Worm (Caenorhabditis elegans): ENCODE results near the gene F14H8.2.
A peak's percentile ranks its signal among the peaks of the same experiment; 100 is the strongest.

Gene F14H8.2

ce11 chrV:15063987-15064386 lies 43.9 kb upstream of the F14H8.2 start, which contains the start of gene rap-2:
Gene rap-2, minus strand, starts transcription at chrV:15064087.
- TF ChIP-seq ama-1 (optimal IDR thresholded peaks at IDR 0.05) (no peak), nhr-77 (tag; optimal IDR thresholded peaks at IDR 0.05) (no peak)

DNA sequence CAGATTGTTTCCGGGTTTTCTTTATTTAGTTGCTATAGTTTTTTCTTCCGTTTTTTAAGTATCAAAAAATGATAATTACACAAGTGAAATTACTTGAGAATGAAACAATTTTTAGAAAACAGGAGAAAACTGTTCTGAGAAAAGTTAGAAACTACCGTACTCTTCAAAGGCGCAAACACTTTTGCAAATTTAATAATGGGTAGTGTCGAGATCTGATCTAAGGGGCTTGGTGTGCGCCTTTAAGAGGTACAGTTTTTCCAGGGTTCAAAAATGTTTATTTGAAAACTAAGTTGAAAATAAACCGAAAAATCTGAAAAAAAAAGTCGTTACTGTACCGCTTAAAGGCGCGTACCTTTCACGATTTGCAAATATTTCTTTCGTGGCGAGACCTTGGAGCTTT lies 40.5 kb upstream of the F14H8.2 start:
- TF ChIP-seq zag-1 (tag; optimal IDR thresholded peaks at IDR 0.05) (no peak), lsy-12 (tag; optimal IDR thresholded peaks at IDR 0.05) (no peak), ceh-9 (tag; optimal IDR thresholded peaks at IDR 0.05) (no peak), lin-39 (tag; optimal IDR thresholded peaks at IDR 0.05) (no peak), hmg-11 (tag; optimal IDR thresholded peaks at IDR 0.05) (no peak), nhr-25 (tag; optimal IDR thresholded peaks at IDR 0.05) (no peak), nhr-77 (tag; optimal IDR thresholded peaks at IDR 0.05) (no peak), nhr-12 (tag; optimal IDR thresholded peaks at IDR 0.05) (no peak)

- TF ChIP-seq elt-2 (tag; optimal IDR thresholded peaks at IDR 0.05) = peak; percentile 3
- no peak for TF ChIP-seq zag-1 (tag; optimal IDR thresholded peaks at IDR 0.05)
- TF ChIP-seq fkh-2 (tag; optimal IDR thresholded peaks at IDR 0.05) = no peak
- no peak for TF ChIP-seq fkh-10 (GFP tag; optimal IDR thresholded peaks at IDR 0.05)
- TF ChIP-seq eor-1 (tag; optimal IDR thresholded peaks at IDR 0.05) = no peak
- no peak for TF ChIP-seq nhr-28 (tag; optimal IDR thresholded peaks at IDR 0.05)
- TF ChIP-seq hmg-11 (tag; optimal IDR thresholded peaks at IDR 0.05) = no peak
- TF ChIP-seq nhr-11 (tag; optimal IDR thresholded peaks at IDR 0.05) = no peak
- no peak for TF ChIP-seq ceh-9 (tag; optimal IDR thresholded peaks at IDR 0.05)
- peak; percentile 28 for TF ChIP-seq nhr-25 (tag; optimal IDR thresholded peaks at IDR 0.05)
- peak; percentile 41 for TF ChIP-seq nhr-23 (tag; optimal IDR thresholded peaks at IDR 0.05)
- no peak for TF ChIP-seq daf-12 (tag; optimal IDR thresholded peaks at IDR 0.05)
- TF ChIP-seq aly-2 (tag; optimal IDR thresholded peaks at IDR 0.05) = no peak
- peak; percentile 28 for TF ChIP-seq lin-15B (tag; optimal IDR thresholded peaks at IDR 0.05)
- TF ChIP-seq nhr-12 (tag; optimal IDR thresholded peaks at IDR 0.05) = no peak
- TF ChIP-seq nhr-43 (tag; optimal IDR thresholded peaks at IDR 0.05; ENCODE audit: poor library complexity, severe bottlenecking) = no peak
- no peak for TF ChIP-seq nhr-237 (tag; optimal IDR thresholded peaks at IDR 0.05)
- peak; percentile 66 for TF ChIP-seq pha-4 (tag; optimal IDR thresholded peaks at IDR 0.05)
- TF ChIP-seq egl-5 (tag; optimal IDR thresholded peaks at IDR 0.05) = no peak
- no peak for TF ChIP-seq elt-1 (tag; optimal IDR thresholded peaks at IDR 0.05)
- no peak for TF ChIP-seq ZK546.5 (tag; optimal IDR thresholded peaks at IDR 0.05)
- TF ChIP-seq R02D3.7 (tag; optimal IDR thresholded peaks at IDR 0.05) = no peak
- TF ChIP-seq nhr-77 (tag; optimal IDR thresholded peaks at IDR 0.05) = no peak
- TF ChIP-seq jun-1 (tag; optimal IDR thresholded peaks at IDR 0.05) = no peak
- TF ChIP-seq nhr-76 (tag; optimal IDR thresholded peaks at IDR 0.05) = no peak
Measured at ce11 chrV:15059534-15059933, 39.4 kb upstream of the F14H8.2 start, which contains the start of the genes mcm-3 and C25D7.15. Gene mcm-3, minus strand, starts transcription at chrV:15059599. Gene C25D7.15, plus strand, starts transcription at chrV:15059808.

- no peak for TF ChIP-seq skn-1 (tag; optimal IDR thresholded peaks at IDR 0.05)
- TF ChIP-seq elt-1 (tag; optimal IDR thresholded peaks at IDR 0.05) = no peak
- no peak for TF ChIP-seq jun-1 (tag; optimal IDR thresholded peaks at IDR 0.05)
Measured at ce11 chrV:15058965-15059364, 38.8 kb upstream of the F14H8.2 start.

- TF ChIP-seq ama-1 (optimal IDR thresholded peaks at IDR 0.05) (no peak), ceh-16 (tag; optimal IDR thresholded peaks at IDR 0.05) (no peak), nhr-76 (tag; optimal IDR thresholded peaks at IDR 0.05) (no peak), elt-1 (tag; optimal IDR thresholded peaks at IDR 0.05) (no peak), nhr-28 (tag; optimal IDR thresholded peaks at IDR 0.05) (no peak), sea-2 (GFP tag; optimal IDR thresholded peaks at IDR 0.05) (no peak), snpc-4 (tag; optimal IDR thresholded peaks at IDR 0.05) (no peak), ceh-9 (tag; optimal IDR thresholded peaks at IDR 0.05) (no peak), nhr-23 (tag; optimal IDR thresholded peaks at IDR 0.05) (no peak), nfya-1 (tag; optimal IDR thresholded peaks at IDR 0.05; ENCODE audit: insufficient read depth) (no peak), eor-1 (tag; optimal IDR thresholded peaks at IDR 0.05) (no peak), nhr-25 (tag; optimal IDR thresholded peaks at IDR 0.05) (no peak), skn-1 (tag; optimal IDR thresholded peaks at IDR 0.05) (no peak), pha-4 (tag; optimal IDR thresholded peaks at IDR 0.05) (no peak)
Measured at ce11 chrV:15058423-15058822, 38.3 kb upstream of the F14H8.2 start.

- no peak for TF ChIP-seq lin-39 (tag; optimal IDR thresholded peaks at IDR 0.05)
- no peak for TF ChIP-seq pqm-1 (tag; optimal IDR thresholded peaks at IDR 0.05)
- TF ChIP-seq ztf-4 (tag; optimal IDR thresholded peaks at IDR 0.05) = no peak
- TF ChIP-seq egl-27 (tag; optimal IDR thresholded peaks at IDR 0.05) = no peak
- no peak for TF ChIP-seq fkh-2 (tag; optimal IDR thresholded peaks at IDR 0.05)
Measured at ce11 chrV:15057724-15058123, 37.6 kb upstream of the F14H8.2 start.
